Fruit fly (Drosophila melanogaster) whole organism, adult: ENCODE results near the gene CG42305.

Experiments used
- CG11617 ChIP-seq: fragments of 200-800 bp; sonication (Bioruptor generic); optimal IDR thresholded peaks from 2 replicates; lab custom pipeline; 2017; ENCODE audit warnings: mild to moderate bottlenecking, missing biosample characterization, missing genetic modification reagents, missing genetic modification characterization
- CG12768 ChIP-seq: fragments of 200-800 bp; sonication (Bioruptor generic); optimal IDR thresholded peaks from 2 replicates; lab custom pipeline; 2017; ENCODE audit warnings: missing biosample characterization, missing genetic modification characterization, mild to moderate bottlenecking, moderate library complexity, missing genetic modification reagents
- CG14711 ChIP-seq: fragments of 200-800 bp; sonication (Bioruptor generic); optimal IDR thresholded peaks from 2 replicates; lab custom pipeline; 2018; ENCODE audit warnings: missing biosample characterization, mild to moderate bottlenecking, missing genetic modification characterization, moderate library complexity
- CG1620 ChIP-seq: fragments of 200-800 bp; sonication (Bioruptor generic); optimal IDR thresholded peaks from 2 replicates; lab custom pipeline; 2016; ENCODE audit warnings: missing biosample characterization, missing genetic modification characterization
- CG5204 ChIP-seq: fragments of 200-800 bp; sonication (Bioruptor generic); optimal IDR thresholded peaks from 2 replicates; lab custom pipeline; 2016; ENCODE audit warnings: missing biosample characterization, missing genetic modification characterization
- CG7045 ChIP-seq: fragments of 200-800 bp; sonication (Bioruptor generic); optimal IDR thresholded peaks from 2 replicates; lab custom pipeline; 2017; ENCODE audit warnings: missing biosample characterization, mild to moderate bottlenecking, missing genetic modification characterization
- CG7101 ChIP-seq: fragments of 200-800 bp; sonication (Bioruptor generic); optimal IDR thresholded peaks from 2 replicates; lab custom pipeline; 2018; ENCODE audit warnings: missing biosample characterization, mild to moderate bottlenecking, missing genetic modification characterization, moderate library complexity
- Clk ChIP-seq: fragments of 200-800 bp; sonication (Bioruptor generic); optimal IDR thresholded peaks from 2 replicates; lab custom pipeline; 2017; ENCODE audit warnings: missing biosample characterization, missing genetic modification characterization
- Crg-1 ChIP-seq: fragments of 200-800 bp; sonication (Bioruptor generic); optimal IDR thresholded peaks from 2 replicates; lab custom pipeline; 2016; ENCODE audit warnings: missing biosample characterization, missing genetic modification characterization
- Mnt ChIP-seq: fragments of 200-800 bp; sonication (Bioruptor generic); optimal IDR thresholded peaks from 2 replicates; lab custom pipeline; 2016; ENCODE audit warnings: missing biosample characterization, mild to moderate bottlenecking, missing genetic modification characterization
- bab1 ChIP-seq: fragments of 200-800 bp; sonication (Bioruptor generic); optimal IDR thresholded peaks from 3 replicates; lab custom pipeline; 2019; ENCODE audit warnings: missing biosample characterization, mild to moderate bottlenecking, missing genetic modification characterization, moderate library complexity
- kay ChIP-seq: fragments of 200-800 bp; sonication (Bioruptor generic); peaks from one replicate; lab custom pipeline; 2016; ENCODE audit warnings: missing biosample characterization, missing genetic modification characterization, borderline replicate concordance
- pad ChIP-seq: fragments of 200-800 bp; sonication (Bioruptor generic); optimal IDR thresholded peaks from 3 replicates; lab custom pipeline; 2017; ENCODE audit warnings: missing biosample characterization, missing genetic modification characterization, mild to moderate bottlenecking, moderate library complexity, missing genetic modification reagents
- tj ChIP-seq: fragments of 200-800 bp; sonication (Bioruptor generic); optimal IDR thresholded peaks from 3 replicates; lab custom pipeline; 2017; ENCODE audit warnings: missing biosample characterization, mild to moderate bottlenecking, missing genetic modification characterization, moderate library complexity

DNA sequence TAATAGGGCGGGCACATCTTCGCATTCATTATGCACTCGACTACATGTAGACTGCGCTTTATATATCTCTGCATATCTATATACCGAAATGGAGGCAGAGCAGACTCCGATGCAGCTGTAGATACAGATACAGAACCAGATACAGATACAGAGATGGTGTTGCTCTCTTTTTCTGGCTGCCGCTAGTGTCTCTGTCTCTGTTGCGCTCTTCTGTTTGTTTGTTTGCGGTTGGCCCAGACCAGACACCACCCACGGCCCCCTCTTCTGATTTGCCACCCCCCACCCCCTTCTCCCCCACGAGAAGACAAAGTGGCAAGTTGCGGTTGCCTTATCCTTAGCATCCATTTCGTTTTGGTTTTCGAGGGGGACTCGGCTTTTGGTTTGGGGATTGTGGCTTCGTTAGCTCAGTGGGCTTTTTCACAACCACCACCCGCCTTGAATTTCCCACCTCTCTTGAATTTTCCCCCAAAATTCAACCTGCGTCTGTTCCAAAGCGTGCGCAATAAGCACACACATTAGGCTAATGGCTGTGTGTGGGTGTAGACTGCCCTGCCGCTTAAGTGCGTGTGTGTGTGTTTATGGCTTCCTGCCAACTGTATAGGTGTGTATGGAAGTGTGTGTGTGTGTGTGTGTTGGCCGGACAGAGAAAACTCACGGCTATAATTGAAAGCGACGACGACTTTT lies 28.9 kb upstream of the CG42305 start:
- TF ChIP-seq CG12768 (GFP tag; lab: Kevin White, UChicago), result no peak
- no peak for TF ChIP-seq tj
- no peak for TF ChIP-seq bab1 (GFP tag; lab: Kevin White, UChicago)
- TF ChIP-seq CG11617 (GFP tag; lab: Kevin White, UChicago), result no peak
- no peak for TF ChIP-seq kay (GFP tag; lab: Kevin White, UChicago)
- TF ChIP-seq Crg-1 (GFP tag; lab: Kevin White, UChicago), result no peak
- TF ChIP-seq CG7045 (GFP tag; lab: Kevin White, UChicago), result no peak
- TF ChIP-seq CG7101 (tag; lab: Kevin White, UChicago), result no peak
- no peak for TF ChIP-seq Mnt (GFP tag; lab: Kevin White, UChicago)
- TF ChIP-seq Clk (GFP tag; lab: Kevin White, UChicago), result no peak
- TF ChIP-seq CG1620 (GFP tag; lab: Kevin White, UChicago), result no peak
- TF ChIP-seq pad (GFP tag; lab: Kevin White, UChicago), result no peak
- TF ChIP-seq CG14711 (tag; lab: Kevin White, UChicago), result no peak
- TF ChIP-seq CG5204 (GFP tag; lab: Kevin White, UChicago), result no peak
